Worm (Caenorhabditis elegans) whole organism, L3 larva: Measurements from ENCODE around the gene srsx-27.

Experiments
- ZK546.5 ChIP-seq: sonication (generic microtip); optimal IDR thresholded peaks from 2 replicates; lab custom pipeline; 2017; ENCODE audit warnings: missing biosample characterization, missing genetic modification characterization
- aly-2 ChIP-seq: fragments of 150-350 bp; optimal IDR thresholded peaks from 2 replicates; lab custom pipeline; 2014; ENCODE audit warnings: missing biosample characterization, missing genetic modification characterization
- ama-1 ChIP-seq: fragments of 150-350 bp; optimal IDR thresholded peaks from 2 replicates; lab custom pipeline; 2018
- ceh-16 ChIP-seq: sonication (generic microtip); optimal IDR thresholded peaks from 2 replicates; lab custom pipeline; 2017; ENCODE audit warnings: missing biosample characterization, missing genetic modification characterization
- ceh-28 ChIP-seq: fragments of 150-350 bp; optimal IDR thresholded peaks from 2 replicates; lab custom pipeline; 2014; ENCODE audit warnings: missing biosample characterization, missing genetic modification reagents, missing genetic modification characterization
- ceh-82 ChIP-seq: fragments of 150-350 bp; optimal IDR thresholded peaks from 2 replicates; lab custom pipeline; 2014; ENCODE audit warnings: missing biosample characterization, missing genetic modification characterization
- daf-12 ChIP-seq: fragments of 150-350 bp; optimal IDR thresholded peaks from 2 replicates; lab custom pipeline; 2014; ENCODE audit warnings: missing biosample characterization, missing genetic modification reagents, missing genetic modification characterization
- egl-5 ChIP-seq: fragments of 150-350 bp; optimal IDR thresholded peaks from 2 replicates; lab custom pipeline; 2017; ENCODE audit warnings: missing biosample characterization, missing genetic modification reagents, missing genetic modification characterization, inconsistent platforms
- elt-1 ChIP-seq: fragments of 150-350 bp; optimal IDR thresholded peaks from 2 replicates; lab custom pipeline; 2014; ENCODE audit warnings: missing biosample characterization, missing genetic modification characterization
- elt-2 ChIP-seq: sonication (generic microtip); optimal IDR thresholded peaks from 2 replicates; lab custom pipeline; 2016; ENCODE audit warnings: missing genetic modification reagents, mild to moderate bottlenecking, missing genetic modification characterization, missing compliant biosample characterization
- elt-3 ChIP-seq, 3 experiments: fragments of 150-350 bp in 1 of 3; sonication (generic microtip) in 2 of 3; optimal IDR thresholded peaks; 2 replicates in 2 of 3; 4 replicates in 1 of 3; lab custom pipeline; 2014 to 2017; ENCODE audit warnings: missing biosample characterization in 3 of 3, missing genetic modification characterization in 3 of 3
- eor-1 ChIP-seq, 2 experiments: fragments of 150-350 bp; optimal IDR thresholded peaks; 2 replicates each; lab custom pipeline; 2014 to 2018; ENCODE audit warnings: missing biosample characterization in 2 of 2, missing genetic modification characterization in 2 of 2
- fkh-10 ChIP-seq: sonication (generic microtip); optimal IDR thresholded peaks from 2 replicates; lab custom pipeline; 2017; ENCODE audit warnings: missing biosample characterization, missing genetic modification reagents, missing genetic modification characterization
- fkh-2 ChIP-seq: fragments of 150-350 bp; optimal IDR thresholded peaks from 2 replicates; lab custom pipeline; 2014; ENCODE audit warnings: missing biosample characterization, missing genetic modification reagents, missing genetic modification characterization
- fos-1 ChIP-seq: fragments of 150-350 bp; optimal IDR thresholded peaks from 2 replicates; lab custom pipeline; 2014; ENCODE audit warnings: missing biosample characterization, missing genetic modification characterization
- hmg-11 ChIP-seq: sonication (generic microtip); optimal IDR thresholded peaks from 2 replicates; lab custom pipeline; 2016; ENCODE audit warnings: missing genetic modification characterization, missing compliant biosample characterization
- jun-1 ChIP-seq: fragments of 150-350 bp; optimal IDR thresholded peaks from 2 replicates; lab custom pipeline; 2014; ENCODE audit warnings: missing biosample characterization, missing genetic modification reagents, missing genetic modification characterization
- lin-39 ChIP-seq: fragments of 150-350 bp; optimal IDR thresholded peaks from 2 replicates; lab custom pipeline; 2018; ENCODE audit warnings: missing biosample characterization, missing genetic modification reagents, missing genetic modification characterization
- lsy-12 ChIP-seq: sonication (generic microtip); optimal IDR thresholded peaks from 2 replicates; lab custom pipeline; 2016; ENCODE audit warnings: mild to moderate bottlenecking, missing genetic modification characterization, missing compliant biosample characterization
- mdl-1 ChIP-seq: fragments of 150-350 bp; optimal IDR thresholded peaks from 2 replicates; lab custom pipeline; 2014; ENCODE audit warnings: missing biosample characterization, missing genetic modification characterization
- mml-1 ChIP-seq: fragments of 150-350 bp; sonication (generic microtip); optimal IDR thresholded peaks from 3 replicates; lab custom pipeline; 2014; ENCODE audit warnings: missing biosample characterization, missing genetic modification characterization
- nhr-23 ChIP-seq: fragments of 150-350 bp; optimal IDR thresholded peaks from 2 replicates; lab custom pipeline; 2014; ENCODE audit warnings: missing biosample characterization, missing genetic modification reagents, missing genetic modification characterization
- nhr-237 ChIP-seq: fragments of 150-350 bp; optimal IDR thresholded peaks from 2 replicates; lab custom pipeline; 2014; ENCODE audit warnings: missing biosample characterization, missing genetic modification characterization
- nhr-25 ChIP-seq: sonication (generic microtip); optimal IDR thresholded peaks from 2 replicates; lab custom pipeline; 2017; ENCODE audit warnings: missing biosample characterization, missing genetic modification characterization
- nhr-43 ChIP-seq: sonication (generic microtip); optimal IDR thresholded peaks from 2 replicates; lab custom pipeline; 2016; ENCODE audit warnings: mild to moderate bottlenecking, missing genetic modification characterization, missing compliant biosample characterization; ENCODE audit not compliant: poor library complexity, severe bottlenecking
- nhr-67 ChIP-seq: fragments of 150-350 bp; optimal IDR thresholded peaks from 2 replicates; lab custom pipeline; 2014; ENCODE audit warnings: missing biosample characterization, missing genetic modification characterization
- nhr-76 ChIP-seq: fragments of 150-350 bp; sonication (generic microtip); optimal IDR thresholded peaks from 5 replicates; lab custom pipeline; 2014; ENCODE audit warnings: missing biosample characterization, missing genetic modification characterization
- pha-4 ChIP-seq: fragments of 150-350 bp; optimal IDR thresholded peaks from 2 replicates; lab custom pipeline; 2014; ENCODE audit warnings: missing biosample characterization, missing genetic modification reagents, missing genetic modification characterization
- pqm-1 ChIP-seq: fragments of 150-350 bp; optimal IDR thresholded peaks from 2 replicates; lab custom pipeline; 2017; ENCODE audit warnings: missing biosample characterization, missing genetic modification characterization, inconsistent platforms
- sea-2 ChIP-seq: fragments of 150-350 bp; sonication (generic microtip); optimal IDR thresholded peaks from 4 replicates; lab custom pipeline; 2014; ENCODE audit warnings: missing biosample characterization, missing genetic modification reagents, missing genetic modification characterization
- skn-1 ChIP-seq: fragments of 150-350 bp; optimal IDR thresholded peaks from 2 replicates; lab custom pipeline; 2014; ENCODE audit warnings: missing biosample characterization, missing genetic modification characterization
- snpc-4 ChIP-seq: fragments of 150-350 bp; optimal IDR thresholded peaks from 2 replicates; lab custom pipeline; 2014; ENCODE audit warnings: missing biosample characterization, missing genetic modification characterization
- unc-39 ChIP-seq: sonication (generic microtip); optimal IDR thresholded peaks from 4 replicates; lab custom pipeline; 2017; ENCODE audit warnings: missing biosample characterization, missing genetic modification characterization
- zag-1 ChIP-seq: fragments of 150-350 bp; optimal IDR thresholded peaks from 2 replicates; lab custom pipeline; 2014; ENCODE audit warnings: missing biosample characterization, missing genetic modification characterization
- ztf-11 ChIP-seq: fragments of 150-350 bp; optimal IDR thresholded peaks from 2 replicates; lab custom pipeline; 2014; ENCODE audit warnings: missing biosample characterization, missing genetic modification characterization
- ztf-4 ChIP-seq: fragments of 150-350 bp; optimal IDR thresholded peaks from 2 replicates; lab custom pipeline; 2014; ENCODE audit warnings: missing biosample characterization, missing genetic modification characterization

Gene srsx-27

DNA sequence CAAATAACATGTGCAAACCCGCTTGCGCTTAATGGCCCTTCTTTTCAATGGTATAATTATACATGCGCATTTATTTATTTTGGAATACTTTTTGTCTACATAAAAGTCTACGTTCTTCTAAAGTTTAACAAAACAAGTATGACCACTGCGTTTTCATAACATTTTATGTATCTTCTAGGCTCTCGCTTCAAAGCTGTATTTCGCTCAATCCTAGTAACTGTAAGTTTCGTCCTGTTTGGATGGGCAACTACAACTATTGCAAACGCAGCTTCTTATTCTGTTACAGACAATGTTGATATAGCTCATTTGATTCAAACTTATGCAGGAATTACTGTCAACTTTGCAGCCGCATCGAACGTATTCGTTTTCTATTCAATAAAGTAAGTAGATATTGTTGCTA is at the start of gene srsx-27:
srsx-27 (plus strand) TSS at position 301 of the 400 bp plus-strand sequence.
- TF ChIP-seq nhr-25 (tag; lab: Kevin White, UChicago), result no peak
- no peak for TF ChIP-seq nhr-43 (tag; lab: Kevin White, UChicago)
- TF ChIP-seq fkh-10 (GFP tag; lab: Kevin White, UChicago), result no peak
- no peak for TF ChIP-seq mml-1 (tag; lab: Kevin White, UChicago)
- TF ChIP-seq daf-12 (tag; lab: Kevin White, UChicago), result no peak
- TF ChIP-seq aly-2 (tag; lab: Kevin White, UChicago), result no peak
- no peak for TF ChIP-seq zag-1 (tag; lab: Kevin White, UChicago)
- no peak for TF ChIP-seq sea-2 (GFP tag; lab: Kevin White, UChicago)
- no peak for TF ChIP-seq fkh-2 (tag; lab: Kevin White, UChicago)
- TF ChIP-seq nhr-23, result no peak
- TF ChIP-seq ztf-4 (tag; lab: Kevin White, UChicago), result no peak
- TF ChIP-seq ceh-28 (tag; lab: Kevin White, UChicago), result no peak
- TF ChIP-seq elt-3 (tag; optimal IDR thresholded peaks at IDR 0.05; lab: Kevin White, UChicago), result no peak
- no peak for TF ChIP-seq hmg-11
- TF ChIP-seq snpc-4 (tag; lab: Kevin White, UChicago), result no peak
- TF ChIP-seq nhr-67 (tag; lab: Kevin White, UChicago), result no peak
- no peak for TF ChIP-seq egl-5 (tag; lab: Kevin White, UChicago)
- no peak for TF ChIP-seq lin-39
- TF ChIP-seq ceh-82 (tag; lab: Kevin White, UChicago), result no peak
- no peak for TF ChIP-seq skn-1 (tag; lab: Kevin White, UChicago)

DNA sequence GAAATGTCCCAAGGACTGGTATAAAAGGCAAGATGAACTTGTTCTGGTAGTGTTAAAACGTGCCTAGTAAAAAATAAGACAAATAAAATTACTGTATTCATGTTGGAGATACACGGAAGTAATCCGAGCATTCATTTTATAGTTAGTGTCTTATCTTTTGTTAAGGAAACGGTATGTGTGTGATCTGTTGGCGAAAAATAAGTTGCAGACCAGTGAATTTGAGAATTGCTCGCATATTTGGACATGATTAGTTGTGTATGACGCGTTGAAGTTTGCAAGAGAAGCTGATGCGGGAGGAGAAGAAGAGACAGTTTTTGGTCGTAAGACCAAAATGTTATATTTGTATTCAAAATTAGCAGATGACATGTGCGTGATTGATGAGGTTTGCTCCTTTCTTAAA is 47.9 kb upstream of the srsx-27 start, which contains the start of gene C08B6.14:
C08B6.14 (minus strand) TSS at position 101 of the 400 bp plus-strand sequence.
- no peak for TF ChIP-seq ceh-82 (tag; lab: Kevin White, UChicago)
- TF ChIP-seq fkh-2 (tag; lab: Kevin White, UChicago), result no peak
- TF ChIP-seq lsy-12 (tag; lab: Kevin White, UChicago), result no peak
- no peak for TF ChIP-seq ama-1 (lab: Kevin White, UChicago)
- no peak for TF ChIP-seq ztf-11 (tag; lab: Kevin White, UChicago)
- no peak for TF ChIP-seq jun-1 (tag; lab: Kevin White, UChicago)
- TF ChIP-seq unc-39, result no peak
- TF ChIP-seq zag-1 (tag; lab: Kevin White, UChicago), result no peak
- no peak for TF ChIP-seq mml-1 (tag; lab: Kevin White, UChicago)
- no peak for TF ChIP-seq pha-4 (tag; lab: Kevin White, UChicago)
- TF ChIP-seq fos-1 (tag; lab: Kevin White, UChicago), result no peak
- TF ChIP-seq ztf-4 (tag; lab: Kevin White, UChicago), result no peak
- TF ChIP-seq elt-2 (tag; lab: Kevin White, UChicago), result no peak
- TF ChIP-seq ceh-16 (tag; lab: Kevin White, UChicago), result no peak
- TF ChIP-seq nhr-76 (tag; lab: Kevin White, UChicago), result no peak
- TF ChIP-seq nhr-23, result no peak

DNA sequence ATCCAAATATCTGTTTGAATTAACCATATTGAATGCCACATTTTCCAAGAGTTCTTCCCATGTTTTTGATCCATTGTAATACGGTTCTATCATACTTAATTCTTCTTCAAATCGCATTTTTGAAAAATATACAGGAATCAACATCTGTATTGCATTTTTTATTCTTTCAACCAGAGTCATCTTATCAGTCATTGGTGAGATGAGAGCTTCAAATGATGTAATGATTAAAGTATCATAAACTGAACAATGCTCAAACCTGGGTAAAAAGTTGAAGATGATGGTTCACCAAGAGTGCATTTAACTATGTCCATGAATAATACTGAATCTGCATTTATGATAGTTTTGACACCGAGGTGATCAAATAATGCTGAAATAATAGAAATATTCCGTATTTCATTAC is 46.0 kb upstream of the srsx-27 start:
- no peak for TF ChIP-seq nhr-67 (tag; lab: Kevin White, UChicago)
- no peak for TF ChIP-seq nhr-76 (tag; lab: Kevin White, UChicago)
- TF ChIP-seq daf-12 (tag; lab: Kevin White, UChicago), result no peak
- TF ChIP-seq mml-1 (tag; lab: Kevin White, UChicago), result no peak
- TF ChIP-seq ama-1 (lab: Kevin White, UChicago), result no peak
- peak; percentile 11 for TF ChIP-seq pqm-1 (tag; lab: Kevin White, UChicago)
- peak; percentile 69 for TF ChIP-seq elt-2 (tag; lab: Kevin White, UChicago)

DNA sequence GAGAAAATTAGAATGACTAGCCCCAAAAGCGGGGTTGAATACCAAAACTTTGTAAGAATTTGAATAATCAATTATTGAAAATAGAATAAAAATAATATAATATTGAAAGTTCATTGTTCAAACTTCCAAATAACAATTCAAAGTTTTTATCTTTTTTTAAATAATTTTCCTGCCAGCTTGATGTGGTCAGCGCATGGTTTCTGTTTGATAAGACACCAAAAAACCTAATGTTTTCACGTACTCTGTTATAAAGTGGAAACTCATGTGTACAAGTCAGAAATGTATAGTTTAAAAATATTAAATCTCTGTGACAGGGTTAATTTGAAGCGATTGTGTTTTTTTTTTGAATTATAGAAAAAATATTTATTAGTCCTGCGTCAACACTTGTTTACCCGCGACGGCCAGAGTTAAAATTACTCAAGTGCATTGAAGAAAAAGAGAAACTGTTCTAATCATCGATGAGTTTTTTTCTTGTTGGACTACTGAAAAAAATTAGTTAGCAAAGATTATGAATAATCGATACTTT is 45.0 kb upstream of the srsx-27 start, which contains the start of gene ugt-17:
ugt-17 (minus strand) TSS at position 180 of the 526 bp plus-strand sequence.
- TF ChIP-seq nhr-25 (tag; lab: Kevin White, UChicago) (no peak), lsy-12 (tag; lab: Kevin White, UChicago) (no peak), nhr-67 (tag; lab: Kevin White, UChicago) (no peak), hmg-11 (no peak), ZK546.5 (no peak), pqm-1 (tag; lab: Kevin White, UChicago) (peak; percentile 90), ztf-11 (tag; lab: Kevin White, UChicago) (no peak), nhr-43 (tag; lab: Kevin White, UChicago) (no peak), elt-2 (tag; lab: Kevin White, UChicago) (peak; percentile 76), nhr-237 (tag; lab: Kevin White, UChicago) (no peak), mdl-1 (no peak), eor-1 (tag; optimal IDR thresholded peaks at IDR 0.05; lab: Kevin White, UChicago) (no peak), nhr-23 (no peak), skn-1 (tag; lab: Kevin White, UChicago) (no peak), ceh-28 (tag; lab: Kevin White, UChicago) (no peak), pha-4 (tag; lab: Kevin White, UChicago) (peak; percentile 51), elt-1 (tag; lab: Kevin White, UChicago) (no peak), jun-1 (tag; lab: Kevin White, UChicago) (no peak)
